Worm (Caenorhabditis elegans) whole organism, L3 larva: Measurements from ENCODE around the gene sec-24.1.

Experiments used
- R02D3.7 ChIP-seq: fragments of 150-350 bp; optimal IDR thresholded peaks from 2 replicates; lab custom pipeline; 2014; ENCODE audit warnings: missing biosample characterization, missing genetic modification characterization
- ama-1 ChIP-seq: fragments of 150-350 bp; optimal IDR thresholded peaks from 2 replicates; lab custom pipeline; 2018
- daf-12 ChIP-seq: fragments of 150-350 bp; optimal IDR thresholded peaks from 2 replicates; lab custom pipeline; 2014; ENCODE audit warnings: missing biosample characterization, missing genetic modification reagents, missing genetic modification characterization
- elt-3 ChIP-seq, 3 experiments: fragments of 150-350 bp in 1 of 3; sonication (generic microtip) in 2 of 3; optimal IDR thresholded peaks; 2 replicates in 2 of 3; 4 replicates in 1 of 3; lab custom pipeline; 2014 to 2017; ENCODE audit warnings: missing biosample characterization in 3 of 3, missing genetic modification characterization in 3 of 3
- fkh-10 ChIP-seq: sonication (generic microtip); optimal IDR thresholded peaks from 2 replicates; lab custom pipeline; 2017; ENCODE audit warnings: missing biosample characterization, missing genetic modification reagents, missing genetic modification characterization
- hmg-11 ChIP-seq: sonication (generic microtip); optimal IDR thresholded peaks from 2 replicates; lab custom pipeline; 2016; ENCODE audit warnings: missing genetic modification characterization, missing compliant biosample characterization
- jun-1 ChIP-seq: fragments of 150-350 bp; optimal IDR thresholded peaks from 2 replicates; lab custom pipeline; 2014; ENCODE audit warnings: missing biosample characterization, missing genetic modification reagents, missing genetic modification characterization
- nhr-237 ChIP-seq: fragments of 150-350 bp; optimal IDR thresholded peaks from 2 replicates; lab custom pipeline; 2014; ENCODE audit warnings: missing biosample characterization, missing genetic modification characterization
- nhr-76 ChIP-seq: fragments of 150-350 bp; sonication (generic microtip); optimal IDR thresholded peaks from 5 replicates; lab custom pipeline; 2014; ENCODE audit warnings: missing biosample characterization, missing genetic modification characterization
- snpc-4 ChIP-seq: fragments of 150-350 bp; optimal IDR thresholded peaks from 2 replicates; lab custom pipeline; 2014; ENCODE audit warnings: missing biosample characterization, missing genetic modification characterization
- unc-62 ChIP-seq: fragments of 150-350 bp; sonication (generic microtip); optimal IDR thresholded peaks from 4 replicates; lab custom pipeline; 2014; ENCODE audit warnings: missing biosample characterization, missing genetic modification reagents, missing genetic modification characterization

ce11 chrIV:11583906-11584378 lies 17.9 kb upstream of the sec-24.1 start, which contains the start of gene F12F6.1:
- TF ChIP-seq unc-62 (GFP tag; lab: Kevin White, UChicago), result no peak
- no peak for TF ChIP-seq R02D3.7
- no peak for TF ChIP-seq ama-1 (lab: Kevin White, UChicago)
- no peak for TF ChIP-seq daf-12 (tag; lab: Kevin White, UChicago)
- TF ChIP-seq nhr-76 (tag; lab: Kevin White, UChicago), result no peak
- no peak for TF ChIP-seq hmg-11 (tag; lab: Kevin White, UChicago)
- no peak for TF ChIP-seq elt-3 (tag; optimal IDR thresholded peaks at IDR 0.05; lab: Kevin White, UChicago)
- TF ChIP-seq jun-1 (tag; lab: Kevin White, UChicago), result no peak
- no peak for TF ChIP-seq fkh-10
- no peak for TF ChIP-seq nhr-237 (tag; lab: Kevin White, UChicago)
- no peak for TF ChIP-seq snpc-4
